Worm (Caenorhabditis elegans): ENCODE results near the gene atgl-1.

atgl-1 gene

DNA sequence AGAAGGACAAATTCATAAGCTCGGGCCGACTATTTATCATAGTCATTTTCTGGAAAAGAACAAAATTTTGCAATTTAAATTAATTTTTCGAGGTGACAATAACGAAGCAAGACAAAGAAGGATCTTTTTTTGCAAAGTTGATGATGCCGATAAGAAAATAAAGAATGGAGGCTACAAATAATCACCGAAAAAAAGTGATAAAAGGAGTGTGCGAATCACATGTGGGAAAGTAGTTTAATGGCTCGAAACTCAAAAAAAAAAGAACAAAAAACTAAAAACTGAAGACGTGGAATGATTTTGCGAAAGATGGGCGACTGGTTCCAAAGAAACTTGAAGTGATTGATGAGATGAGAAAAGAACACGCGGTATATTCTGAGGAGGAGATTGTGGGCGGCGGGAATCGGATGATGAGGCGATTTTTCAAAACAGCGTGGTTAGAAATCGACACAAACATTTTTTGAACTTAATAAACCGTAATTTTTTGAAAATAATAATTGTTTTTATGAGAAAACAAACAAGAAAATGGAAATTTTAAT, at the start of gene atgl-1:
TSS of gene atgl-1 (minus strand) at position 51 of the 536 bp plus-strand sequence.
- TF ChIP-seq W03F9.2 (tag; optimal IDR thresholded peaks at IDR 0.05) (no peak), dao-5 (tag; optimal IDR thresholded peaks at IDR 0.05) (no peak), him-1 (tag; optimal IDR thresholded peaks at IDR 0.05) (no peak)

DNA sequence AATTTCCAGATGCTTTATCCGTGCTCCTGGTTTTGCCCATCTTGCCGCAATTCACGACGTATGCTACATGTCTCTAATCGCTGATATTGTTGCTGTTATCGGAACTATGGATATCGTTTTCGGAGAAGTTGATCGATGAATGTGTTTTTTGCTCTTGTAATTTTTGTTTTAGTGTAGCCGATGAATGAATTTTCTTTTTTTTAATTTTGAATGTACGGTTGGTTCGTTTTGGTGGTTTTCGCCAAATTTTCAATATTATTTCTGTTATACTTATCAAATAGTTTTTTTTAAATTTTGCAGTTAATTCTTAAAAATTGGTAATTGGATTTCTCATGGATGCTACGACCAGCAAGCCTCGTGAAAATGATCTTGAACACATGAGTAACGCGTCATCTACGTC, 47.7 kb upstream of the atgl-1 start, which contains the start of gene T26A5.2:
TSS of gene T26A5.2 (plus strand) at position 301 of the 400 bp plus-strand sequence.
- TF ChIP-seq him-1 (tag; optimal IDR thresholded peaks at IDR 0.05) (no peak), W03F9.2 (tag; optimal IDR thresholded peaks at IDR 0.05) (no peak), dao-5 (tag; optimal IDR thresholded peaks at IDR 0.05) (no peak)

DNA sequence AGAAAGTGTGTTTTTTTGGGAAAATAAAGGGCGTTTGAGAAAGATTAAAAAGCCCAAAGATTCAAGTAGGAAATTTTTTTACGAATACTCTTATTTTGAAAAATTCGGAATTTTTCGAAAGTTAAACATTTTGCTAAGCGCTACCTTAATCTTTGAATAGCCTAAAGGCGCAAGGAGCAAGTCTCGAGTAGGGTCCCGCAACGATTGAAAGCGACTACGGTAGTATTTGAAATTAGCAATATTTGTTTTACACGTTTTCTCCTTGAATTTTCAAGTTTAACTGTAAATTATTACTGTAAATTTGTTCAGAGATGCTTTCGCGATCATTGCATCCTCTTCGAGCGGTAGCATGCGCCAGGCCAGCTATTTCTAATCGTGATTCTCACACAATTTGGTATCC, 45.7 kb upstream of the atgl-1 start, which contains the start of gene nduf-2.2:
TSS of gene nduf-2.2 (plus strand) at position 310 of the 400 bp plus-strand sequence.
- no peak for TF ChIP-seq him-1 (tag; optimal IDR thresholded peaks at IDR 0.05)
- TF ChIP-seq W03F9.2 (tag; optimal IDR thresholded peaks at IDR 0.05) = no peak
- TF ChIP-seq dao-5 (tag; optimal IDR thresholded peaks at IDR 0.05) = no peak

DNA sequence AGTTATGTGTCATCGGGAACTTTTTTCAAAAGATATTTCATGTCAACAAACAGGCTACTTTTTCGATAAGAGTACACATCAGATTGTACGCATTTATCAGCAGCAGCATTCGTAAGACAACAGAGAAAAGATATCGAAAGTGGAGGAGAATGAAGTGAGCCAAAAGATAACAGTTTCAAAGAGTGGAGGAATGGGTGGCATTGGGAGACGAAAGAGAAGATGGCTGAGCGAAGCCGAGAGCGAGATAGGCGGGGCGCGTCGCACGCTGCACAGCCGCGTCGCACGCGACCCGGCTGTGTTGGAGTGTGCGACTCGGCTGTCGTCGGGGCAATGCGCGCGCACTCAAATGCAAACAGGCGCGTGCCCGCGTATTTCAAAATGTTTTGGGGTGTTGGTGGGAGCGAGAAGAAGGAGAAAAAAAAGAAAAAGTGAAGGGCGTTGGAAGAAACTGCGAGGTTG, 44.9 kb upstream of the atgl-1 start:
- TF ChIP-seq dao-5 (tag; optimal IDR thresholded peaks at IDR 0.05) (no peak), W03F9.2 (tag; optimal IDR thresholded peaks at IDR 0.05) (peak; percentile 47), him-1 (tag; optimal IDR thresholded peaks at IDR 0.05) (peak; percentile 21)

ce11 chrIII:6463679-6464078, 44.4 kb upstream of the atgl-1 start, which contains the start of gene dlc-1:
TSS of gene dlc-1 (minus strand) at chrIII:6463779.
- TF ChIP-seq him-1 (tag; optimal IDR thresholded peaks at IDR 0.05) (no peak), W03F9.2 (tag; optimal IDR thresholded peaks at IDR 0.05) (no peak), dao-5 (tag; optimal IDR thresholded peaks at IDR 0.05) (no peak)

DNA sequence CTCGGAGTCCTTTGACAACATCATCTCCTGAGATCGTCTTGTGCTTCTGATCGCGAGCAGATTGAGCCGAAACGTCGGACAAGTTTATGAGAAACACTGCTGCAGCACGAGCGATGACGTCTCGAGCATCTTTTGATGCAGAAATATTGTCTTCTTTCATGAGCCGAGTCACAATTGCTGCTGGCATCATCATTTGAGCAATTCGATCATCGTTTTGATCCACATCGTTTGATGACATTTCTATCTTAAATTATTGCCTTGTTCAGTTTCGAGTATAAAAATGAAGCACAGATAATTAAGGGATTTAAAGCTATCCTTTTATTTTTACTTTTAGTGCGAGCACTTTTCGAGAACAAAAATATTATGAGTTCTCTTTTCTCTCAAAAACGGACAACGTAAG, 43.4 kb upstream of the atgl-1 start, which contains the start of gene T26A5.8:
TSS of gene T26A5.8 (minus strand) at position 247 of the 400 bp plus-strand sequence.
- no peak for TF ChIP-seq dao-5 (tag; optimal IDR thresholded peaks at IDR 0.05)
- TF ChIP-seq W03F9.2 (tag; optimal IDR thresholded peaks at IDR 0.05) = no peak
- no peak for TF ChIP-seq him-1 (tag; optimal IDR thresholded peaks at IDR 0.05)

DNA sequence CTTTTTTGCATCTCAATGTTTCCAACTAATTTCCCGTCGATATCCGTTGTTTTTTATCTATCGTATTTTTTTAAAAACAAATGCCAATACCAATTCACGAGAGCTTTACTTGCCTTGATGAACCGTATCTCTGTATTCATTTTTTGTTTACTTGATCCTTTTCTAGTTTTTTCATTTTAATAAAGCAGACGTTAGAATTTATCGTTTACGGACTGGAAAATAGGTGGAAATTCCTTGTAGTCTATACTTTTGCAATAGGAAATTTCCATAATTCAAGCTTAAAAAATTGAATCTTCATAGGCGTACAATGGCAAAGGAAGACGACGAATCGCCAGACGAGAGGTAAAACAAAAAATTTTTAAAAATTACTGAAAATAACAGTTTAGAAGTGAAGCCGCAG, 40.6 kb upstream of the atgl-1 start, which contains the start of gene algn-1:
TSS of gene algn-1 (plus strand) at position 301 of the 400 bp plus-strand sequence.
- no peak for TF ChIP-seq W03F9.2 (tag; optimal IDR thresholded peaks at IDR 0.05)
- no peak for TF ChIP-seq him-1 (tag; optimal IDR thresholded peaks at IDR 0.05)

DNA sequence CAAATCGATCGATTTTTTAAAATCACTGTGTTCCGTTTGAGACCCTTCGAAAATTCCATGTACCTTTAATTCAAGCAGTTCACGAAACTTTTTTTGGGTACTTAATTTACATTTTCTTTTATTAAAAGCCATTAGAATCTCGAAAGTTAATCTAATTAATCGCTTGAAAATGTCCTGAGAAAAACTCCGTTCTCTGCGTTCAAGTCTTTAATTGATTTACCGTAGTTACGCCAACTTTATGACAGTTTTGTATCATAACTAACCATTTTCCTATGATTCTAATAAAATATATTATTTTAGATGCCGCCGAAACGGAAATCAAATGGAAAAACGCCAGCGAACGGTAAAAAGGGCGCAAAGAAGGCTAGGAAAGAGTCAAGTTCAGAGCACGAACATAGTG, 34.9 kb upstream of the atgl-1 start, which contains the start of gene jhdm-1:
TSS of gene jhdm-1 (plus strand) at position 301 of the 400 bp plus-strand sequence.
- no peak for TF ChIP-seq him-1 (tag; optimal IDR thresholded peaks at IDR 0.05)
- TF ChIP-seq dao-5 (tag; optimal IDR thresholded peaks at IDR 0.05) = no peak
- TF ChIP-seq W03F9.2 (tag; optimal IDR thresholded peaks at IDR 0.05) = no peak

- peak; percentile 81 for TF ChIP-seq W03F9.2 (tag; optimal IDR thresholded peaks at IDR 0.05)
- TF ChIP-seq him-1 (tag; optimal IDR thresholded peaks at IDR 0.05) = no peak
Observed at ce11 chrIII:6453665-6454064, 34.4 kb upstream of the atgl-1 start.

- TF ChIP-seq him-1 (tag; optimal IDR thresholded peaks at IDR 0.05) = no peak
- no peak for TF ChIP-seq dao-5 (tag; optimal IDR thresholded peaks at IDR 0.05)
- TF ChIP-seq W03F9.2 (tag; optimal IDR thresholded peaks at IDR 0.05) = no peak
Observed at ce11 chrIII:6452683-6453082, 33.4 kb upstream of the atgl-1 start.

ce11 chrIII:6452278-6452677, 33.0 kb upstream of the atgl-1 start, which contains the start of gene set-1:
TSS of gene set-1 (minus strand) at chrIII:6452378.
- TF ChIP-seq dao-5 (tag; optimal IDR thresholded peaks at IDR 0.05) (no peak), W03F9.2 (tag; optimal IDR thresholded peaks at IDR 0.05) (no peak), him-1 (tag; optimal IDR thresholded peaks at IDR 0.05) (no peak)

ce11 chrIII:6450596-6450995, 31.3 kb upstream of the atgl-1 start, which contains the start of gene T26A5.6:
TSS of gene T26A5.6 (minus strand) at chrIII:6450696.
- TF ChIP-seq him-1 (tag; optimal IDR thresholded peaks at IDR 0.05) (no peak), dao-5 (tag; optimal IDR thresholded peaks at IDR 0.05) (no peak)

ce11 chrIII:6449854-6450253, 30.6 kb upstream of the atgl-1 start:
- TF ChIP-seq him-1 (tag; optimal IDR thresholded peaks at IDR 0.05) = no peak
- no peak for TF ChIP-seq dao-5 (tag; optimal IDR thresholded peaks at IDR 0.05)
- no peak for TF ChIP-seq W03F9.2 (tag; optimal IDR thresholded peaks at IDR 0.05)

- TF ChIP-seq dao-5 (tag; optimal IDR thresholded peaks at IDR 0.05) (no peak), W03F9.2 (tag; optimal IDR thresholded peaks at IDR 0.05) (no peak), him-1 (tag; optimal IDR thresholded peaks at IDR 0.05) (no peak)
Observed at ce11 chrIII:6447521-6447920, 28.3 kb upstream of the atgl-1 start.

DNA sequence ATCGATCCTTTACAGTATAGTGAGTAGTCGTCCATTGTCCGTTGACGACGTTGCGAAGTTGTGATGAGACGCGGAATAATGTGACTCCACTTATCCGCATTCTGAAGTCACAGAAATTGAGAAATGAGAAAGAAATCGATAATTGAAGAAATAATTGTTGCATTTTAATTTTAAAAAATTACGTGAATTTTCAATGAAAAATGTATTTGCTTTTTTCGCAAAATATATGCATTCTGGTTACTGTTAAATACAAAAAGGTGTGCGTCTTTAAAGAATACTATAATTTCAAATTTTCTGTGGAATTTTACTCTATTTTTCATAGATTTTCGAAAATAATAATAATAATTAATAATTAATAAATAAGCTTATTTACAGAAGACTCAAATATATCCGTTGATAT, 27.5 kb upstream of the atgl-1 start, which contains the start of gene let-721:
TSS of gene let-721 (minus strand) at position 101 of the 400 bp plus-strand sequence.
- TF ChIP-seq W03F9.2 (tag; optimal IDR thresholded peaks at IDR 0.05) = no peak
